Worm (Caenorhabditis elegans) whole organism, young adult: ENCODE measurements around the gene M70.5.

ENCODE experiments used
- B0019.2 ChIP-seq: fragments of 200-800 bp; sonication (Bioruptor generic); conservative IDR thresholded peaks from 2 replicates; pipeline ENCODE4 v1.3.6; 2022; ENCODE audit warnings: missing genetic modification reagents, missing genetic modification characterization, missing compliant biosample characterization
- F23B12.7 ChIP-seq: sonication (generic microtip); optimal IDR thresholded peaks from 2 replicates; lab custom pipeline; 2017; ENCODE audit warnings: missing genetic modification characterization, mild to moderate bottlenecking, missing compliant biosample characterization, antibody characterized with exemption, moderate library complexity; ENCODE audit not compliant: insufficient read depth
- F37B4.10 ChIP-seq: fragments of 200-800 bp; sonication (Bioruptor generic); IDR thresholded peaks from 2 replicates; pipeline ENCODE4 v1.3.6; 2022; ENCODE audit warnings: missing genetic modification characterization, missing compliant biosample characterization
- T07F8.4 ChIP-seq: sonication (generic microtip); optimal IDR thresholded peaks from 2 replicates; lab custom pipeline; 2016; ENCODE audit warnings: mild to moderate bottlenecking, missing genetic modification characterization, moderate library complexity, missing compliant biosample characterization
- Y79H2A.3 ChIP-seq: fragments of 200-800 bp; sonication (Bioruptor generic); conservative IDR thresholded peaks from 2 replicates; pipeline ENCODE4 v1.3.6; 2022; ENCODE audit warnings: missing genetic modification reagents, missing genetic modification characterization, missing compliant biosample characterization
- cebp-2 ChIP-seq: fragments of 200-800 bp; sonication (Bioruptor generic); IDR thresholded peaks from 2 replicates; pipeline ENCODE4 v1.3.6; 2022; ENCODE audit warnings: missing genetic modification characterization, missing compliant biosample characterization
- madf-3 ChIP-seq: fragments of 200-800 bp; sonication (Bioruptor generic); IDR thresholded peaks from 2 replicates; pipeline ENCODE4 v1.3.6; 2022; ENCODE audit warnings: missing genetic modification reagents, missing genetic modification characterization, missing compliant biosample characterization
- pha-4 ChIP-seq: fragments of 150-350 bp; sonication (generic microtip); optimal IDR thresholded peaks from 2 replicates; lab custom pipeline; 2014; ENCODE audit warnings: missing biosample characterization, missing genetic modification reagents, missing genetic modification characterization
- rcor-1 ChIP-seq: fragments of 200-800 bp; sonication (Bioruptor generic); IDR thresholded peaks from 2 replicates; pipeline ENCODE4 v1.3.6; 2022; ENCODE audit warnings: missing genetic modification reagents, missing genetic modification characterization, missing compliant biosample characterization
- tbp1 ChIP-seq: fragments of 200-800 bp; sonication (Bioruptor generic); optimal IDR thresholded peaks from 2 replicates; lab custom pipeline; 2018; ENCODE audit warnings: mild to moderate bottlenecking, missing genetic modification characterization, missing compliant biosample characterization
- tlf-1 ChIP-seq: fragments of 200-800 bp; sonication (Bioruptor generic); optimal IDR thresholded peaks from 2 replicates; lab custom pipeline; 2018; ENCODE audit warnings: mild to moderate bottlenecking, missing genetic modification characterization, missing compliant biosample characterization
- unc-62 ChIP-seq: fragments of 150-350 bp; optimal IDR thresholded peaks from 2 replicates; lab custom pipeline; 2014; ENCODE audit warnings: missing biosample characterization, missing genetic modification reagents, missing genetic modification characterization
- zfh-2 ChIP-seq: fragments of 200-800 bp; sonication (Bioruptor generic); conservative IDR thresholded peaks from 2 replicates; pipeline ENCODE4 v1.3.6; 2022; ENCODE audit warnings: missing genetic modification reagents, missing genetic modification characterization, missing compliant biosample characterization
- ztf-3 ChIP-seq: fragments of 200-800 bp; sonication (Bioruptor generic); optimal IDR thresholded peaks from 2 replicates; lab custom pipeline; 2018; ENCODE audit warnings: mild to moderate bottlenecking, missing genetic modification characterization, missing compliant biosample characterization

- TF ChIP-seq unc-62 (GFP tag; lab: Kevin White, UChicago) (no peak), cebp-2 (GFP tag; lab: Robert Waterston, UW) (no peak), madf-3 (no peak), zfh-2 (no peak), ztf-3 (GFP tag; lab: Kevin White, UChicago) (no peak), F23B12.7 (tag; lab: Kevin White, UChicago) (no peak), Y79H2A.3 (GFP tag; lab: Robert Waterston, UW) (no peak), B0019.2 (GFP tag; lab: Robert Waterston, UW) (no peak), F37B4.10 (no peak), T07F8.4 (tag; lab: Kevin White, UChicago) (no peak), tlf-1 (GFP tag; lab: Kevin White, UChicago) (no peak), tbp1 (GFP tag; lab: Kevin White, UChicago) (no peak), rcor-1 (GFP tag; lab: Robert Waterston, UW) (no peak), pha-4 (tag; lab: Kevin White, UChicago) (no peak)
These were observed 38.6 kb upstream of the M70.5 start, which contains the start of gene vha-11 for ce11 chrIV:2313721-2314683.
